Worm (Caenorhabditis elegans) whole organism, early embryonic: ENCODE measurements around the gene F35G2.1.
"Not testable (repeated sequence)": the region's sequence is repeated elsewhere in the genome, so short reads cannot be mapped to it uniquely, and the experiment has no call there.

Experiments
- B0310.2 ChIP-seq: sonication (generic microtip); optimal IDR thresholded peaks from 2 replicates; lab custom pipeline; 2016; ENCODE audit warnings: mild to moderate bottlenecking, missing genetic modification characterization, missing compliant biosample characterization
- aly-1 ChIP-seq: sonication (generic microtip); optimal IDR thresholded peaks from 2 replicates; lab custom pipeline; 2016; ENCODE audit warnings: missing genetic modification characterization, missing compliant biosample characterization
- ama-1 ChIP-seq: fragments of 150-350 bp; optimal IDR thresholded peaks from 2 replicates; lab custom pipeline; 2014
- hmbx-1 ChIP-seq: sonication (generic microtip); optimal IDR thresholded peaks from 2 replicates; lab custom pipeline; 2016; ENCODE audit warnings: mild to moderate bottlenecking, missing genetic modification characterization, missing compliant biosample characterization
- pes-1 ChIP-seq: fragments of 200-800 bp; sonication (Bioruptor generic); IDR thresholded peaks from 2 replicates; pipeline ENCODE4 v1.3.6; 2022; ENCODE audit warnings: missing genetic modification reagents, missing genetic modification characterization, missing compliant biosample characterization
- scrt-1 ChIP-seq: fragments of 200-800 bp; sonication (Bioruptor generic); IDR thresholded peaks from 2 replicates; pipeline ENCODE4 v1.3.6; 2022; ENCODE audit warnings: missing genetic modification characterization, missing compliant biosample characterization
- sea-1 ChIP-seq: fragments of 200-800 bp; sonication (Bioruptor generic); conservative IDR thresholded peaks from 2 replicates; pipeline ENCODE4 v1.3.6; 2022; ENCODE audit warnings: missing genetic modification characterization, missing compliant biosample characterization
- tbx-37 ChIP-seq: fragments of 200-800 bp; sonication (Bioruptor generic); conservative IDR thresholded peaks from 2 replicates; pipeline ENCODE4 v1.3.6; 2022; ENCODE audit warnings: missing genetic modification reagents, missing genetic modification characterization, missing compliant biosample characterization
- tra-4 ChIP-seq: sonication (generic microtip); optimal IDR thresholded peaks from 2 replicates; lab custom pipeline; 2017; ENCODE audit warnings: missing genetic modification characterization, missing compliant biosample characterization

DNA sequence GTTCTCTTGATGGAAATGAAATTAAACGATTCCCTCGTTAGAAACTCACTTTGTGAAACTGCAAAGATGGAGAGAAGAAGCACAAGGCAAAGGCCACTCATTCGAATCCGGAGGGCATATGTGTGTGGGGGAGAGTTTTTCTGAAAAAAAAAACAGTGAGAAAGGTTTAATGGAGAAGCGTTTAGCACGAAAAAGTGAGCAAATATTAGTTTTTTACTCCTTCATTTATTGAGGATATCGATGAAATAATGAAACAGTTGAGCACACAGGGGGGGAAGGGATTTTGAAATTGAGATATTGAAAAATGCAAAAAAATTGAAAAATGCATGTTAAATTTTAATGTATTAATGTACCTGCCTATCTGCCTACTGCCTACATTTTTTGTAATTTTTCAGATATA lies 24.8 kb upstream of the F35G2.1 start, which contains the start of gene nlr-1:
- not testable (repeated sequence) for TF ChIP-seq tra-4 (tag; lab: Kevin White, UChicago); pes-1 (GFP tag; lab: Robert Waterston, UW); ama-1; sea-1 (GFP tag; lab: Robert Waterston, UW); hmbx-1 (tag; lab: Kevin White, UChicago); tbx-37 (GFP tag; lab: Robert Waterston, UW); B0310.2 (tag; lab: Kevin White, UChicago); scrt-1 (GFP tag; lab: Robert Waterston, UW); aly-1 (tag; lab: Kevin White, UChicago)
